Worm (Caenorhabditis elegans): ENCODE data around the gene cysl-1.
A peak's percentile ranks its signal among the peaks of the same experiment; 100 is the strongest.

The cysl-1 gene

DNA sequence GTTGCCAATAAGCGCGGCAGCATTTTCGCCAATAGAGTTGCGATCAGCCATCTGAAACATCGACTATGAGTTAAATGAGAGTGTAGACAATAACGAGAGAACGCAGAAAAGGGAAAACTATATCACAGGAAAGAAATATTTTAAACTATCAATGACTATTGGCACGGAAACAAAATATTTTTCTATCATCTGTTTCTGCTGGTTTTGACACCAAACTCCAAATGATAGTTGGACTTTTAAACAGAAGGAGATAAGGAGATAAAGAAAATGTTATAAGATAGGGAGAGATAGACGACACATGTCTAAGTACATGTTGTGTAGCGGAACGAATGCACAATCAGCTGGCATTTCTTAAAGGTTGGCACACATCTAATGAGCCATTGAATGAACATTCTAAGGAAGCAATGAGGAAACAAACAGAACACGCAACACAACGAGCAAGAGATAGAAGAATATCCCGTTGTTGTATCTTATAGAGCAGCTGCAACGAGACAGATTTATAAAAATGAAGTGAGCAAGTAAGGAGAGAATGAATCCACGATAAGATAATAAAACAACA lies at the start of gene cysl-1:
Gene cysl-1 (minus strand): TSS at position 51 of the 559 bp plus-strand sequence.
- peak; percentile 23 for TF ChIP-seq nhr-71 (tag; optimal IDR thresholded peaks at IDR 0.05)
- TF ChIP-seq elt-3 (tag; optimal IDR thresholded peaks at IDR 0.05), result peak in 1 of 6 experiments; percentile 8
- TF ChIP-seq lin-14 (GFP tag; optimal IDR thresholded peaks at IDR 0.05), result peak; percentile 41
- no peak for TF ChIP-seq blmp-1 (tag; optimal IDR thresholded peaks at IDR 0.05)
- TF ChIP-seq rnt-1 (tag; optimal IDR thresholded peaks at IDR 0.05), result peak; percentile 8
- TF ChIP-seq sox-4 (tag; optimal IDR thresholded peaks at IDR 0.05), result peak; percentile 16
- no peak for TF ChIP-seq pax-3 (tag; optimal IDR thresholded peaks at IDR 0.05)
- TF ChIP-seq hlh-17 (GFP tag; optimal IDR thresholded peaks at IDR 0.05; ENCODE audit: borderline replicate concordance), result no peak

DNA sequence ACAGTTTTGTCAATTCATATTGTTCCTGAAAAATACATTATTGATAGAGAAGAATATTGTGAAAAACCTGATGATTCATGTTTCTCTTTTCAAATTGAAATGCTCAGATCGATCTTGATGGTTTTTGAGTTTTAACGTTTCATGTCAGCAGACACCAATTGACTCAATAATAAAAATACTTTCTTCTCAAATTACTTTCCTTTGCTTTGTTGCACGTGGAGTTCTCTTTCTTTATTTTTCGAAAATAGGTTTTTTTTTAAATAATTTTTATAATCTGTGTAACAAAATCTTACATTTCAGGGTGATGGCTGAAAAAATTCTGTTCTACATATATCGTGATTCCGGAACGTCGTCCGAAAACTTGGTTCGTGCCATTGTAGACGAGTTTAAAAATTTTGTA lies 46.3 kb upstream of the cysl-1 start, which contains the start of gene F19C6.2:
Gene F19C6.2 (plus strand): TSS at position 301 of the 400 bp plus-strand sequence.
- TF ChIP-seq unc-86 (tag; optimal IDR thresholded peaks at IDR 0.05) (no peak), efl-3 (GFP tag; optimal IDR thresholded peaks at IDR 0.05) (no peak), lin-35 (GFP tag; optimal IDR thresholded peaks at IDR 0.05) (no peak), jun-1 (tag; optimal IDR thresholded peaks at IDR 0.05) (no peak), nhr-77 (tag; optimal IDR thresholded peaks at IDR 0.05) (no peak), ceh-90 (tag; optimal IDR thresholded peaks at IDR 0.05) (no peak), lin-13 (GFP tag; optimal IDR thresholded peaks at IDR 0.05) (no peak), ceh-63 (GFP tag; optimal IDR thresholded peaks at IDR 0.05) (no peak), lin-14 (GFP tag; optimal IDR thresholded peaks at IDR 0.05) (no peak), ztf-11 (tag; optimal IDR thresholded peaks at IDR 0.05) (no peak), blmp-1 (tag; optimal IDR thresholded peaks at IDR 0.05) (no peak), sptf-1 (tag; optimal IDR thresholded peaks at IDR 0.05) (no peak), unc-30 (tag; optimal IDR thresholded peaks at IDR 0.05) (no peak), hpl-2 (GFP tag; optimal IDR thresholded peaks at IDR 0.05) (no peak), nhr-237 (tag; optimal IDR thresholded peaks at IDR 0.05) (no peak), C16A3.4 (tag; optimal IDR thresholded peaks at IDR 0.05) (no peak)

DNA sequence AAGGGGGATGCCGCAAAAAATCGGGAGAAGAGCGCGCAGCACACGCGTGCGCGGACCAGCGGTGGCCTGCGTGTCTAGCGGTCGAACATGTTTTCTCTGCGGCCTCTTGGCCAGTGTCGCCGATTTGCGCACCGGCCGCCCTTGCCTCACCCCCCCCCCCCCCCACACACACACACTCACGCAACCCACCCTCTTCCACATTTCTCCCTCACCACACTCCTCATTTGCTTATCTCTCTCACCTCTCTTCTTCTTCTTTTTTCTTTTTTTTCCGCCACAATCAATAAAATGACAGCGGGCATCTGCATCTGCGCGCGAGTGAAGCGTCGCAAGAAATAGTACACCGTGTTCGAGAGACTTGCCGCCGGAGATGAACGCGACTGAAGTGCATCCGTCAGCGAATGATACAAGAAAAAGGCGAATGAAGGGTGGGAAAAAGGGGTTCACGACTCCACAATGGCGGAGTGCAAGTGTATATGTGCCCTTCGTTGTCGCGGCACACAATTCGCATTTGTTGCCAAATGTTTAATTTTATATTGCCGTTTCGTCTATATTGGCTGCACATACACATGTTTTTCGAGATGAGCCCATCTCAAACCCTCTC lies 45.4 kb upstream of the cysl-1 start:
- TF ChIP-seq ces-1 (GFP tag; optimal IDR thresholded peaks at IDR 0.05) (no peak), F16B12.6 (tag; optimal IDR thresholded peaks at IDR 0.05) (no peak), ztf-4 (tag; optimal IDR thresholded peaks at IDR 0.05) (peak; percentile 67), irx-1 (tag; optimal IDR thresholded peaks at IDR 0.05) (peak; percentile 77), lir-3 (tag; optimal IDR thresholded peaks at IDR 0.05; ENCODE audit: poor library complexity) (peak; percentile 20), unc-98 (GFP tag; IDR thresholded peaks at IDR 0.05) (no peak), snu-23 (GFP tag; optimal IDR thresholded peaks at IDR 0.05) (peak; percentile 74), C04F5.9 (tag; optimal IDR thresholded peaks at IDR 0.05) (no peak), nhr-237 (tag; optimal IDR thresholded peaks at IDR 0.05) (no peak), unc-86 (tag; optimal IDR thresholded peaks at IDR 0.05) (peak; percentile 71), fkh-10 (GFP tag; optimal IDR thresholded peaks at IDR 0.05) (peak; percentile 56), hlh-17 (GFP tag; optimal IDR thresholded peaks at IDR 0.05; ENCODE audit: borderline replicate concordance) (no peak), ceh-90 (tag; optimal IDR thresholded peaks at IDR 0.05) (no peak), ets-5 (GFP tag; IDR thresholded peaks at IDR 0.05) (no peak), nhr-11 (tag; optimal IDR thresholded peaks at IDR 0.05) (no peak), fos-1 (tag; optimal IDR thresholded peaks at IDR 0.05) (no peak), C16A3.4 (tag; optimal IDR thresholded peaks at IDR 0.05) (peak; percentile 25), pax-3 (tag; optimal IDR thresholded peaks at IDR 0.05) (peak; percentile 72), tlp-1 (tag; optimal IDR thresholded peaks at IDR 0.05) (no peak), elt-2 (tag; optimal IDR thresholded peaks at IDR 0.05) (no peak), isw-1 (GFP tag; IDR thresholded peaks at IDR 0.05) (peak; percentile 53; the same call in 1 of the 2 replicates), nhr-19 (GFP tag; conservative IDR thresholded peaks at IDR 0.05) (peak; percentile 70), zip-4 (GFP tag; optimal IDR thresholded peaks at IDR 0.05) (no peak), mab-9 (GFP tag; IDR thresholded peaks at IDR 0.05) (peak; percentile 62), pag-3 (tag; optimal IDR thresholded peaks at IDR 0.05; ENCODE audit: borderline replicate concordance, insufficient read depth) (no peak), elt-3 (tag; optimal IDR thresholded peaks at IDR 0.05) (peak in 2 of 6 experiments; percentile 35 to 51), ceh-63 (GFP tag; optimal IDR thresholded peaks at IDR 0.05) (no peak), nhr-85 (tag) (peak; percentile 92), rnt-1 (tag; optimal IDR thresholded peaks at IDR 0.05) (peak; percentile 73), unc-62 (GFP tag; optimal IDR thresholded peaks at IDR 0.05) (no peak), nhr-77 (tag; optimal IDR thresholded peaks at IDR 0.05) (no peak), jun-1 (tag; optimal IDR thresholded peaks at IDR 0.05) (no peak), unc-130 (tag; optimal IDR thresholded peaks at IDR 0.05) (no peak), ceh-88 (GFP tag; IDR thresholded peaks at IDR 0.05) (peak; percentile 16; the same call in 1 of the 2 replicates), dsc-1 (tag; optimal IDR thresholded peaks at IDR 0.05) (peak; percentile 74)

Measured in whole organism, L1 larva.